Worm (Caenorhabditis elegans): ENCODE results near the gene atn-1.

Gene atn-1

ce11 chrV:12467755-12468154, 10.5 kb upstream of the atn-1 start (continued):
- TF ChIP-seq unc-39 (tag; optimal IDR thresholded peaks at IDR 0.05) = no peak
- TF ChIP-seq ztf-1 (GFP tag; conservative IDR thresholded peaks at IDR 0.05) = no peak
- no peak for TF ChIP-seq aly-2 (tag; optimal IDR thresholded peaks at IDR 0.05)

ce11 chrV:12468363-12468762, 9.8 kb upstream of the atn-1 start, which contains the start of gene F28C1.3:
Gene F28C1.3 (plus strand): TSS chrV:12468663.
- TF ChIP-seq ceh-82 (tag; optimal IDR thresholded peaks at IDR 0.05) (no peak), peb-1 (tag; optimal IDR thresholded peaks at IDR 0.05) (no peak), alr-1 (tag; optimal IDR thresholded peaks at IDR 0.05) (no peak), F13H6.1 (tag; optimal IDR thresholded peaks at IDR 0.05) (no peak), skn-1 (tag; optimal IDR thresholded peaks at IDR 0.05) (no peak), ceh-16 (tag; optimal IDR thresholded peaks at IDR 0.05) (no peak), crh-2 (tag; optimal IDR thresholded peaks at IDR 0.05) (no peak), nhr-10 (tag; optimal IDR thresholded peaks at IDR 0.05) (no peak), elt-3 (tag; optimal IDR thresholded peaks at IDR 0.05) (no peak), ZK546.5 (tag; optimal IDR thresholded peaks at IDR 0.05) (no peak), snpc-4 (tag; optimal IDR thresholded peaks at IDR 0.05) (no peak), C34F6.9 (tag; optimal IDR thresholded peaks at IDR 0.05) (no peak), sma-3 (GFP tag; optimal IDR thresholded peaks at IDR 0.05) (no peak)

- TF ChIP-seq nhr-11 (tag; optimal IDR thresholded peaks at IDR 0.05) = no peak
- no peak for TF ChIP-seq nhr-21 (tag; optimal IDR thresholded peaks at IDR 0.05)
Observed at ce11 chrV:12470324-12470723, 7.9 kb upstream of the atn-1 start.

- TF ChIP-seq lin-13 (GFP tag; optimal IDR thresholded peaks at IDR 0.05) (no peak), unc-62 (GFP tag; optimal IDR thresholded peaks at IDR 0.05) (no peak), skn-1 (tag; optimal IDR thresholded peaks at IDR 0.05) (no peak), crh-2 (tag; optimal IDR thresholded peaks at IDR 0.05) (peak; percentile 31), gmeb-1 (tag; optimal IDR thresholded peaks at IDR 0.05) (peak; percentile 36), fos-1 (tag; optimal IDR thresholded peaks at IDR 0.05) (peak; percentile 95)
Observed at ce11 chrV:12475360-12475759, 2.9 kb upstream of the atn-1 start.

ce11 chrV:12477139-12477538, 1.1 kb upstream of the atn-1 start:
- peak; percentile 51 for TF ChIP-seq F13H6.1 (tag; optimal IDR thresholded peaks at IDR 0.05)
- TF ChIP-seq nhr-129 (tag; optimal IDR thresholded peaks at IDR 0.05) = peak; percentile 51
- TF ChIP-seq nhr-25 (tag; optimal IDR thresholded peaks at IDR 0.05) = no peak
- TF ChIP-seq nhr-11 (tag; optimal IDR thresholded peaks at IDR 0.05) = no peak
- TF ChIP-seq C34F6.9 (tag; optimal IDR thresholded peaks at IDR 0.05) = peak; percentile 30
- TF ChIP-seq ztf-1 (GFP tag; conservative IDR thresholded peaks at IDR 0.05) = no peak

ce11 chrV:12478990-12479389, 779 bp downstream of the atn-1 start:
- TF ChIP-seq nhr-6 (tag; optimal IDR thresholded peaks at IDR 0.05) (no peak), dmd-4 (tag; optimal IDR thresholded peaks at IDR 0.05) (no peak), lsy-2 (tag; optimal IDR thresholded peaks at IDR 0.05) (peak in 1 of 2 experiments; percentile 28), ztf-4 (tag; optimal IDR thresholded peaks at IDR 0.05) (no peak), unc-62 (GFP tag; optimal IDR thresholded peaks at IDR 0.05) (no peak), fos-1 (tag; optimal IDR thresholded peaks at IDR 0.05) (no peak), nhr-77 (tag; optimal IDR thresholded peaks at IDR 0.05) (no peak), F13H6.1 (tag; optimal IDR thresholded peaks at IDR 0.05) (peak; percentile 59), elt-3 (tag; optimal IDR thresholded peaks at IDR 0.05) (no peak), ceh-16 (tag; optimal IDR thresholded peaks at IDR 0.05) (no peak), nhr-12 (tag; optimal IDR thresholded peaks at IDR 0.05) (no peak), snpc-4 (tag; optimal IDR thresholded peaks at IDR 0.05) (no peak), elt-1 (tag; optimal IDR thresholded peaks at IDR 0.05) (no peak), nhr-23 (tag; optimal IDR thresholded peaks at IDR 0.05) (no peak), lin-11 (tag; optimal IDR thresholded peaks at IDR 0.05) (no peak), sma-9 (GFP tag; optimal IDR thresholded peaks at IDR 0.05) (peak; percentile 17), sma-9 (tag; optimal IDR thresholded peaks at IDR 0.05) (no peak), skn-1 (tag; optimal IDR thresholded peaks at IDR 0.05) (no peak), ZK546.5 (tag; optimal IDR thresholded peaks at IDR 0.05) (no peak), nhr-11 (tag; optimal IDR thresholded peaks at IDR 0.05) (no peak), blmp-1 (tag; optimal IDR thresholded peaks at IDR 0.05; ENCODE audit: insufficient read depth) (no peak), lin-39 (tag; optimal IDR thresholded peaks at IDR 0.05) (no peak), Y55F3AM.14 (GFP tag; optimal IDR thresholded peaks at IDR 0.05) (no peak), nhr-129 (tag; optimal IDR thresholded peaks at IDR 0.05) (peak; percentile 47), lin-13 (GFP tag; optimal IDR thresholded peaks at IDR 0.05) (no peak), C34F6.9 (tag; optimal IDR thresholded peaks at IDR 0.05) (peak; percentile 61), nhr-21 (tag; optimal IDR thresholded peaks at IDR 0.05) (no peak), nhr-237 (tag; optimal IDR thresholded peaks at IDR 0.05) (no peak), unc-39 (tag; optimal IDR thresholded peaks at IDR 0.05) (no peak), peb-1 (tag; optimal IDR thresholded peaks at IDR 0.05) (no peak)

Data from whole organism, L2 larva.